Worm (Caenorhabditis elegans): ENCODE data around the gene T14B4.1.

T14B4.1 gene

DNA sequence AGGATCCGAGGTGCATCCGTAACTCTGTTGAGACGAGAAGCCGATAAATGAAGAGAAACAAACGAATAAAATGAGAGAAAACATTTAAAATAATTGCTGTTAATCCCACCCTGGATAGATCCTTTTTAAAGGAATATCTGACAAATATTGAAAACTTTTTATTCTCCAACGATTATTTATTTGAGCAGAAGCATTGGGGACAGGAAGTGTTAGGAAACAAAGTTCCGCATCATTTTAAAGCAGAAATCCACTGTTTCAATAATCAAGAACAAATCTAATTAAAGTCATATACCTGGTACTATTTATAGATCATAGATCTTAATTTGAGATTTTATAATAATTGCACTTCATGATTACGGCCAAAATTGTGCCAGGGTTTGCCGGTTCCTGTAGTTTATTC lies 14.2 kb downstream of the T14B4.1 start, which contains the start of gene F41G3.20:
TSS of gene F41G3.20 (minus strand) at position 101 of the 400 bp plus-strand sequence.
- TF ChIP-seq egl-27 (tag; optimal IDR thresholded peaks at IDR 0.05) (no peak), pqm-1 (tag; optimal IDR thresholded peaks at IDR 0.05) (no peak), fos-1 (tag; optimal IDR thresholded peaks at IDR 0.05) (no peak), ztf-11 (tag; optimal IDR thresholded peaks at IDR 0.05) (no peak), sea-2 (GFP tag; optimal IDR thresholded peaks at IDR 0.05) (no peak), nhr-11 (tag; optimal IDR thresholded peaks at IDR 0.05) (no peak), mdl-1 (tag; optimal IDR thresholded peaks at IDR 0.05) (no peak), lsy-12 (tag; optimal IDR thresholded peaks at IDR 0.05) (no peak), mml-1 (tag; optimal IDR thresholded peaks at IDR 0.05) (no peak), daf-12 (tag; optimal IDR thresholded peaks at IDR 0.05) (no peak), jun-1 (tag; optimal IDR thresholded peaks at IDR 0.05) (no peak), unc-39 (tag; optimal IDR thresholded peaks at IDR 0.05) (no peak), ama-1 (optimal IDR thresholded peaks at IDR 0.05) (no peak)

DNA sequence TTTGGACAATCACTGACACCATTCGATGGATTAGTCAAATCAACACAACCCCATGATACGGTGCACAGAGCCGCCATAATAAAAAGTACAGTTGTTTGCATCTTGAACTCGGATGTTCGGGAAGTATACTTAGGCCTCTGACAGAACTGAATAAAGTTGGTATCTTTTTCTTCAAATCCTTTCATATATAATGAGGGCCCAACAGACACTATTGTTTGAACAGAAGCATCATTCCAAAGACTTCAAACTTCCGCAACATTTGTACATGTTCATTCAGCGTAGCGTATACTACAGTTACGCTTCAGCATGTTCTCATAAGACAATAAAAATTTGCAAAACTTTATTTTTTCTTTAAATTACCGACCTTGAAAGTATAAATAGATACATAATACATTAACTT lies 15.3 kb downstream of the T14B4.1 start, which contains the start of gene F41G3.19:
TSS of gene F41G3.19 (minus strand) at position 101 of the 400 bp plus-strand sequence.
- TF ChIP-seq nhr-76 (tag; optimal IDR thresholded peaks at IDR 0.05) = no peak
- TF ChIP-seq pqm-1 (tag; optimal IDR thresholded peaks at IDR 0.05) = no peak
- no peak for TF ChIP-seq zag-1 (tag; optimal IDR thresholded peaks at IDR 0.05)
- TF ChIP-seq nhr-77 (tag; optimal IDR thresholded peaks at IDR 0.05) = no peak
- no peak for TF ChIP-seq ZK546.5 (tag; optimal IDR thresholded peaks at IDR 0.05)
- no peak for TF ChIP-seq ceh-28 (tag; optimal IDR thresholded peaks at IDR 0.05)
- no peak for TF ChIP-seq pha-4 (tag; optimal IDR thresholded peaks at IDR 0.05)
- TF ChIP-seq elt-1 (tag; optimal IDR thresholded peaks at IDR 0.05) = no peak
- no peak for TF ChIP-seq fos-1 (tag; optimal IDR thresholded peaks at IDR 0.05)
- TF ChIP-seq nhr-28 (tag; optimal IDR thresholded peaks at IDR 0.05) = no peak
- TF ChIP-seq elt-2 (tag; optimal IDR thresholded peaks at IDR 0.05) = no peak
- TF ChIP-seq lin-15B (tag; optimal IDR thresholded peaks at IDR 0.05) = no peak
- no peak for TF ChIP-seq hmg-11 (tag; optimal IDR thresholded peaks at IDR 0.05)
- no peak for TF ChIP-seq nhr-23 (tag; optimal IDR thresholded peaks at IDR 0.05)
- no peak for TF ChIP-seq nhr-11 (tag; optimal IDR thresholded peaks at IDR 0.05)
- TF ChIP-seq ceh-82 (tag; optimal IDR thresholded peaks at IDR 0.05) = no peak
- no peak for TF ChIP-seq eor-1 (tag; optimal IDR thresholded peaks at IDR 0.05)
- TF ChIP-seq nhr-12 (tag; optimal IDR thresholded peaks at IDR 0.05) = no peak
- no peak for TF ChIP-seq snpc-4 (tag; optimal IDR thresholded peaks at IDR 0.05)
- no peak for TF ChIP-seq mml-1 (tag; optimal IDR thresholded peaks at IDR 0.05)

DNA sequence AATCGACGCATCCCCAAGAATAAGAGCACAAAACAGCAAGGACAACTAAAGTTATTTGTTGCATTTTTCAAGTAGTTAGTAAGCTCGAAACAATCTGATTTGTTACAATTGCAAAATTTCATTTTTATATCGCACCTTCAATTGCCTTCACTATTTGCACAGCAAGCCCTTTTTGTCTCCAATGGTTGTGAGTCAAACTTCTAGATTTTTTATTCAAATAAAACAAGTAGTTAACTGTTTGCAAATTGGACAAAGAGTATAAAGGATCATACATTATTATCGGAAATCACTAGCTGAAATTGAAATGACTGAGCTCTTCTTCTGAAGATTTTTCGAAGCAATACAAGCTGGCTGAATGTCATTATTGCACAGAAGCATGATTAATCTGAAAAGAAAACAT lies 16.1 kb downstream of the T14B4.1 start, which contains the start of gene F41G3.21:
TSS of gene F41G3.21 (minus strand) at position 101 of the 400 bp plus-strand sequence.
- TF ChIP-seq pha-4 (tag; optimal IDR thresholded peaks at IDR 0.05) (no peak), ceh-28 (tag; optimal IDR thresholded peaks at IDR 0.05) (no peak), R02D3.7 (tag; optimal IDR thresholded peaks at IDR 0.05) (no peak), lsy-12 (tag; optimal IDR thresholded peaks at IDR 0.05) (no peak), hmg-11 (tag; optimal IDR thresholded peaks at IDR 0.05) (no peak), mml-1 (tag; optimal IDR thresholded peaks at IDR 0.05) (no peak), elt-2 (tag; optimal IDR thresholded peaks at IDR 0.05) (no peak)

DNA sequence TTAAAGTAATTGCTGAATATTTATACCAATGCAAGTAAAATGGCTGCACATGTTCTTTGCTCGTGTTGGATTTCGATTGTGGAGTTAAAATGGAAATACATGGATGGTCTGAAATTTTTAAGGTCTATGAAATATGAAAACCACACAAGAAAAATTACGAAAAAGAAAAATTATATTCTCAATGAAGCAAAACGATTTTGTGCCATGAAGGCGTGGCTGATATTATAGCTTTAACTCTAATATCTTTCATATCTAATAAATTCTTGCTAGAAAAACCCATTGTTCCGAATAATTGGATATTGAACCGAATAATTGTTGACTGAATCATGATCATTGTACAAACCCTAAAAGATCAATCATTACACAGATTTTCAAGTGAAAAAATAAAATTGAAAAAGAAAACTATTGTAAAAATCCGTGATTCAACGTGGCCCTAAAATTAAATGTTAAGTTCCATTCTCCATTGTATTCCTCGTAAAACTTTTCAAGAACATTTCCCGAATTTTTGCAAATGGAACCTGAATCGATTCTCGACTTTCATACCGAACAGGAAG lies 18.0 kb downstream of the T14B4.1 start, which contains the start of the genes srx-95 and fis-1:
TSS of gene srx-95 (minus strand) at position 101 of the 554 bp plus-strand sequence.
TSS of gene fis-1 (plus strand) at position 504 of the 554 bp plus-strand sequence.
- TF ChIP-seq tbx-2 (tag; optimal IDR thresholded peaks at IDR 0.05) (no peak), nhr-12 (tag; optimal IDR thresholded peaks at IDR 0.05) (no peak), nhr-67 (tag; optimal IDR thresholded peaks at IDR 0.05) (no peak), nhr-77 (tag; optimal IDR thresholded peaks at IDR 0.05) (no peak), ceh-82 (tag; optimal IDR thresholded peaks at IDR 0.05) (no peak), lin-15B (tag; optimal IDR thresholded peaks at IDR 0.05) (no peak), pha-4 (tag; optimal IDR thresholded peaks at IDR 0.05) (no peak), nhr-237 (tag; optimal IDR thresholded peaks at IDR 0.05) (no peak), nfya-1 (tag; optimal IDR thresholded peaks at IDR 0.05; ENCODE audit: insufficient read depth) (no peak), lin-39 (tag; optimal IDR thresholded peaks at IDR 0.05) (no peak), mml-1 (tag; optimal IDR thresholded peaks at IDR 0.05) (no peak), fkh-2 (tag; optimal IDR thresholded peaks at IDR 0.05) (no peak), ceh-16 (tag; optimal IDR thresholded peaks at IDR 0.05) (no peak), nhr-76 (tag; optimal IDR thresholded peaks at IDR 0.05) (no peak)

Data from whole organism, L3 larva.